Worm (Caenorhabditis elegans) whole organism, young adult: ENCODE measurements around the gene scl-1.
A peak's percentile ranks its signal among the peaks of the same experiment; 100 is the strongest.

Source experiments
- B0336.3 ChIP-seq: fragments of 200-800 bp; sonication (Bioruptor generic); IDR thresholded peaks from 2 replicates; pipeline ENCODE4 v1.3.6; 2022; ENCODE audit warnings: missing genetic modification characterization, missing compliant biosample characterization
- F33H1.4 ChIP-seq: fragments of 200-800 bp; sonication (Bioruptor generic); IDR thresholded peaks from 2 replicates; pipeline ENCODE4 v1.3.6; 2022; ENCODE audit warnings: missing genetic modification reagents, missing genetic modification characterization, missing compliant biosample characterization
- F37B4.10 ChIP-seq: fragments of 200-800 bp; sonication (Bioruptor generic); IDR thresholded peaks from 2 replicates; pipeline ENCODE4 v1.3.6; 2022; ENCODE audit warnings: missing genetic modification characterization, missing compliant biosample characterization
- F39B2.1 ChIP-seq: fragments of 200-800 bp; sonication (Bioruptor generic); IDR thresholded peaks from 2 replicates; pipeline ENCODE4 v1.3.6; 2022; ENCODE audit warnings: missing genetic modification reagents, missing genetic modification characterization, missing compliant biosample characterization
- T26A5.8 ChIP-seq: sonication (generic microtip); optimal IDR thresholded peaks from 2 replicates; lab custom pipeline; 2016; ENCODE audit warnings: missing genetic modification characterization, missing compliant biosample characterization
- akir-1 ChIP-seq: fragments of 200-800 bp; sonication (Bioruptor generic); optimal IDR thresholded peaks from 2 replicates; lab custom pipeline; 2018; ENCODE audit warnings: mild to moderate bottlenecking, missing genetic modification characterization, moderate library complexity, missing compliant biosample characterization
- ama-1 ChIP-seq, 3 experiments: fragments of 150-350 bp in 1 of 3; sonication (generic microtip) in 2 of 3; optimal IDR thresholded peaks; 2 replicates each; lab custom pipeline; 2014 to 2018; ENCODE audit warnings: missing biosample characterization in 2 of 3, missing genetic modification characterization in 2 of 3, missing genetic modification reagents in 2 of 3
- ceh-27 ChIP-seq: fragments of 200-800 bp; sonication (Bioruptor generic); optimal IDR thresholded peaks from 2 replicates; lab custom pipeline; 2018; ENCODE audit warnings: mild to moderate bottlenecking, missing genetic modification characterization, moderate library complexity, missing compliant biosample characterization
- ets-4 ChIP-seq: fragments of 200-800 bp; sonication (Bioruptor generic); optimal IDR thresholded peaks from 2 replicates; lab custom pipeline; 2018; ENCODE audit warnings: mild to moderate bottlenecking, missing genetic modification characterization, missing compliant biosample characterization
- him-1 ChIP-seq: sonication (generic microtip); optimal IDR thresholded peaks from 2 replicates; lab custom pipeline; 2016; ENCODE audit warnings: missing genotype, missing genetic modification reagents, missing genetic modification characterization, missing compliant biosample characterization
- madf-3 ChIP-seq: fragments of 200-800 bp; sonication (Bioruptor generic); IDR thresholded peaks from 2 replicates; pipeline ENCODE4 v1.3.6; 2022; ENCODE audit warnings: missing genetic modification reagents, missing genetic modification characterization, missing compliant biosample characterization
- nhr-27 ChIP-seq: fragments of 200-800 bp; sonication (Bioruptor generic); optimal IDR thresholded peaks from 2 replicates; lab custom pipeline; 2018; ENCODE audit warnings: mild to moderate bottlenecking, missing genetic modification characterization, moderate library complexity, missing compliant biosample characterization
- snpc-4 ChIP-seq, 5 experiments: fragments of 150-350 bp in 1 of 5; sonication (generic microtip) in 4 of 5; optimal IDR thresholded peaks; 2 replicates each; lab custom pipeline; 2014 to 2018; ENCODE audit warnings: missing genetic modification characterization in 5 of 5, missing biosample characterization in 3 of 5, antibody characterized with exemption in 2 of 5, mild to moderate bottlenecking in 2 of 5, missing compliant biosample characterization in 2 of 5, missing genotype in 2 of 5, moderate library complexity in 2 of 5, missing genetic modification reagents in 1 of 5
- ztf-28 ChIP-seq: fragments of 200-800 bp; sonication (Bioruptor generic); IDR thresholded peaks from 2 replicates; pipeline ENCODE4 v1.3.6; 2022; ENCODE audit warnings: missing genetic modification reagents, missing genetic modification characterization, missing compliant biosample characterization

DNA sequence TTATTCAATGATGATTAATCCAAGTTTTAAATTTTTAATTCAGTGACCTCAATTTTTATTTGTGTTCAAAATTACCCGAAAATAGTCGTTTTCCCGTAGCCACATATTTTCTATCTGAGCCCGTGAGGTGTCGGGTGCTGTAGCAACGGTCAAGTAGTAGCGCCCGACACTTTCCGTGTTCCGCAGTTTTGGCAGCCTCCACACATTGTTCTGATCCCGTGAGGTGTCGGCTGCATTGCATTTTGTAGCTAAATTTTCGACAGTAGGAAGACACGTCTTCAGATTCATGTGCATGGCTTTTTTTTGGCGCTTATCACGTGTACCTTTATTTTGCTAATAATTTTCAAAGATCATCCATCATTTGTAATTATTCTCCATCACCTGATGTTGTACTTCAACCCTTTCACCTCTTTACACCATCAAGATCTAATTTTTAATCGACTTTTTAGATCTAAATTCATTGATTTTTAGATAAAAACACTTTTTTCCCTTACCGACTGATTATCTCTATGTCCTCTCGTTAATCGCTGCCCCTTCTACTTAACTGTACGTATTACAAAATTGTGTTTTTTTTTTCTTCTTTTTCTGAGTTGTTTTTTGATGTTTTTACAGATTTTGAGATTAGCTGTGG is 42.3 kb upstream of the scl-1 start:
- TF ChIP-seq ceh-27 (GFP tag; lab: Kevin White, UChicago) (no peak), snpc-4 (GFP tag; optimal IDR thresholded peaks at IDR 0.05; lab: Kevin White, UChicago) (no peak), snpc-4 (tag; optimal IDR thresholded peaks at IDR 0.05; lab: Kevin White, UChicago) (peak; percentile 41 to 84 (median 62)), ets-4 (GFP tag; lab: Kevin White, UChicago) (no peak), F37B4.10 (GFP tag; lab: Robert Waterston, UW) (no peak), him-1 (no peak), T26A5.8 (tag; lab: Kevin White, UChicago) (no peak), ztf-28 (GFP tag; lab: Robert Waterston, UW) (no peak), F33H1.4 (GFP tag; lab: Robert Waterston, UW) (no peak), madf-3 (GFP tag; lab: Robert Waterston, UW) (no peak), akir-1 (no peak), nhr-27 (no peak), F39B2.1 (GFP tag; lab: Robert Waterston, UW) (no peak), B0336.3 (GFP tag; lab: Robert Waterston, UW) (no peak), ama-1 (optimal IDR thresholded peaks at IDR 0.05; lab: Kevin White, UChicago) (no peak), ama-1 (GFP tag; optimal IDR thresholded peaks at IDR 0.05; lab: Kevin White, UChicago) (no peak)
